Worm (Caenorhabditis elegans) whole organism, midembryonic: ENCODE measurements around the gene ZC190.4.

ENCODE experiments used
- T22C8.4 ChIP-seq: fragments of 200-800 bp; sonication (Bioruptor generic); IDR thresholded peaks from 2 replicates; pipeline ENCODE4 v1.3.6; 2022; ENCODE audit warnings: missing genetic modification characterization, missing compliant biosample characterization
- flt-1 ChIP-seq: fragments of 200-800 bp; sonication (Bioruptor generic); IDR thresholded peaks from 2 replicates; pipeline ENCODE4 v1.3.6; 2022; ENCODE audit warnings: missing genetic modification characterization, missing compliant biosample characterization
- ref-1 ChIP-seq: fragments of 200-800 bp; sonication (Bioruptor generic); conservative IDR thresholded peaks from 2 replicates; pipeline ENCODE4 v1.3.6; 2022; ENCODE audit warnings: missing genetic modification reagents, missing genetic modification characterization, missing compliant biosample characterization
- tab-1 ChIP-seq: fragments of 200-800 bp; sonication (Bioruptor generic); IDR thresholded peaks from 2 replicates; pipeline ENCODE4 v1.3.6; 2022; ENCODE audit warnings: missing genetic modification characterization, missing compliant biosample characterization
- ztf-23 ChIP-seq: fragments of 200-800 bp; sonication (Bioruptor generic); IDR thresholded peaks from 2 replicates; pipeline ENCODE4 v1.3.6; 2022; ENCODE audit warnings: missing genetic modification reagents, missing genetic modification characterization, missing compliant biosample characterization
- ztf-29 ChIP-seq: fragments of 200-800 bp; sonication (Bioruptor generic); IDR thresholded peaks from 2 replicates; pipeline ENCODE4 v1.3.6; 2022; ENCODE audit warnings: missing genetic modification reagents, missing genetic modification characterization, missing compliant biosample characterization

- TF ChIP-seq T22C8.4: no peak
- no peak for TF ChIP-seq ztf-29 (GFP tag; lab: Robert Waterston, UW)
- TF ChIP-seq ref-1 (GFP tag; lab: Robert Waterston, UW): no peak
- TF ChIP-seq ztf-23 (GFP tag; lab: Robert Waterston, UW): no peak
- TF ChIP-seq flt-1 (GFP tag; lab: Robert Waterston, UW): no peak
- TF ChIP-seq tab-1 (GFP tag; lab: Robert Waterston, UW): no peak
Measured at ce11 chrV:8658577-8659362, 7.1 kb upstream of the ZC190.4 start.
